Worm (Caenorhabditis elegans) whole organism, L1 larva: Measurements from ENCODE around the gene srg-38.

Experiments
- C16A3.4 ChIP-seq: fragments of 150-350 bp; optimal IDR thresholded peaks from 2 replicates; lab custom pipeline; 2014; ENCODE audit warnings: missing biosample characterization, missing genetic modification characterization
- Y116A8C.19 ChIP-seq: sonication (generic microtip); optimal IDR thresholded peaks from 2 replicates; lab custom pipeline; 2016; ENCODE audit warnings: missing compliant biosample characterization, missing genetic modification characterization, borderline replicate concordance
- aly-2 ChIP-seq: fragments of 150-350 bp; optimal IDR thresholded peaks from 2 replicates; lab custom pipeline; 2014; ENCODE audit warnings: missing biosample characterization, missing genetic modification characterization
- blmp-1 ChIP-seq: fragments of 150-350 bp; optimal IDR thresholded peaks from 2 replicates; lab custom pipeline; 2014; ENCODE audit warnings: missing biosample characterization, missing genetic modification characterization
- ceh-63 ChIP-seq: fragments of 200-800 bp; sonication (Bioruptor generic); optimal IDR thresholded peaks from 2 replicates; lab custom pipeline; 2018; ENCODE audit warnings: mild to moderate bottlenecking, missing genetic modification characterization, missing compliant biosample characterization
- ceh-88 ChIP-seq: fragments of 200-800 bp; sonication (Bioruptor generic); IDR thresholded peaks from 2 replicates; pipeline ENCODE4 v1.3.6; 2022; ENCODE audit warnings: missing genetic modification characterization, missing compliant biosample characterization
- ces-1 ChIP-seq: fragments of 150-350 bp; optimal IDR thresholded peaks from 2 replicates; lab custom pipeline; 2014; ENCODE audit warnings: missing biosample characterization, missing genetic modification reagents, missing genetic modification characterization
- dsc-1 ChIP-seq: sonication (generic microtip); optimal IDR thresholded peaks from 2 replicates; lab custom pipeline; 2016; ENCODE audit warnings: mild to moderate bottlenecking, missing genetic modification characterization, missing compliant biosample characterization
- efl-1 ChIP-seq, 4 experiments: fragments of 150-350 bp; optimal IDR thresholded peaks in 3 of 4; peaks in 1 of 4; 1 replicate in 1 of 4; 2 replicates in 3 of 4; lab custom pipeline; 2014; ENCODE audit warnings: missing biosample characterization in 2 of 4, missing genetic modification characterization in 2 of 4, missing genetic modification reagents in 2 of 4
- egl-13 ChIP-seq: sonication (generic microtip); optimal IDR thresholded peaks from 2 replicates; lab custom pipeline; 2016; ENCODE audit warnings: missing genotype, missing genetic modification reagents, missing genetic modification characterization, missing compliant biosample characterization
- elt-2 ChIP-seq: sonication (generic microtip); optimal IDR thresholded peaks from 2 replicates; lab custom pipeline; 2016; ENCODE audit warnings: missing genetic modification characterization, mild to moderate bottlenecking, inconsistent platforms, missing compliant biosample characterization, missing genetic modification reagents
- ets-5 ChIP-seq: fragments of 200-800 bp; sonication (Bioruptor generic); IDR thresholded peaks from 2 replicates; pipeline ENCODE4 v1.3.6; 2022; ENCODE audit warnings: missing genetic modification characterization, missing compliant biosample characterization
- fkh-10 ChIP-seq: sonication (generic microtip); optimal IDR thresholded peaks from 2 replicates; lab custom pipeline; 2017; ENCODE audit warnings: missing biosample characterization, missing genetic modification reagents, missing genetic modification characterization
- fkh-4 ChIP-seq: sonication (generic microtip); optimal IDR thresholded peaks from 2 replicates; lab custom pipeline; 2016; ENCODE audit warnings: missing compliant biosample characterization, missing genetic modification characterization, borderline replicate concordance
- fkh-8 ChIP-seq: sonication (generic microtip); optimal IDR thresholded peaks from 2 replicates; lab custom pipeline; 2016; ENCODE audit warnings: mild to moderate bottlenecking, missing genetic modification characterization, missing compliant biosample characterization
- grh-1 ChIP-seq: fragments of 200-800 bp; sonication (Bioruptor generic); IDR thresholded peaks from 2 replicates; pipeline ENCODE4 v1.3.6; 2022; ENCODE audit warnings: missing genetic modification reagents, missing genetic modification characterization, missing compliant biosample characterization
- isw-1 ChIP-seq: fragments of 200-800 bp; sonication (Bioruptor generic); IDR thresholded peaks from 2 replicates; pipeline ENCODE4 v1.3.6; 2022; ENCODE audit warnings: missing genetic modification characterization, missing compliant biosample characterization
- jun-1 ChIP-seq: fragments of 150-350 bp; optimal IDR thresholded peaks from 2 replicates; lab custom pipeline; 2014; ENCODE audit warnings: missing biosample characterization, missing genetic modification reagents, missing genetic modification characterization
- lin-13 ChIP-seq: fragments of 150-350 bp; optimal IDR thresholded peaks from 2 replicates; lab custom pipeline; 2014; ENCODE audit warnings: missing biosample characterization, missing genetic modification reagents, missing genetic modification characterization
- lin-14 ChIP-seq: fragments of 200-800 bp; sonication (Bioruptor generic); optimal IDR thresholded peaks from 2 replicates; lab custom pipeline; 2018; ENCODE audit warnings: mild to moderate bottlenecking, missing genetic modification characterization, moderate library complexity, missing compliant biosample characterization
- lin-35 ChIP-seq, 2 experiments: fragments of 150-350 bp; optimal IDR thresholded peaks; 2 replicates each; lab custom pipeline; 2014; ENCODE audit warnings: missing biosample characterization in 2 of 2, missing genetic modification characterization in 2 of 2, missing genetic modification reagents in 2 of 2
- mab-9 ChIP-seq: fragments of 200-800 bp; sonication (Bioruptor generic); IDR thresholded peaks from 2 replicates; pipeline ENCODE4 v1.3.6; 2022; ENCODE audit warnings: missing genetic modification reagents, missing genetic modification characterization, missing compliant biosample characterization
- mdl-1 ChIP-seq, 2 experiments: fragments of 150-350 bp; optimal IDR thresholded peaks; 2 replicates each; lab custom pipeline; 2014 to 2017; ENCODE audit warnings: missing biosample characterization in 2 of 2, missing genetic modification characterization in 2 of 2, inconsistent platforms in 1 of 2
- mep-1 ChIP-seq: fragments of 150-350 bp; optimal IDR thresholded peaks from 2 replicates; lab custom pipeline; 2014; ENCODE audit warnings: missing biosample characterization, missing genetic modification characterization
- nhr-11 ChIP-seq: fragments of 150-350 bp; optimal IDR thresholded peaks from 2 replicates; lab custom pipeline; 2014; ENCODE audit warnings: missing biosample characterization, missing genetic modification characterization
- nhr-20 ChIP-seq: sonication (generic microtip); optimal IDR thresholded peaks from 2 replicates; lab custom pipeline; 2016; ENCODE audit warnings: mild to moderate bottlenecking, missing genetic modification characterization, missing compliant biosample characterization
- nhr-237 ChIP-seq: fragments of 150-350 bp; optimal IDR thresholded peaks from 2 replicates; lab custom pipeline; 2014; ENCODE audit warnings: missing biosample characterization, missing genetic modification characterization
- nhr-71 ChIP-seq: sonication (generic microtip); optimal IDR thresholded peaks from 2 replicates; lab custom pipeline; 2016; ENCODE audit warnings: mild to moderate bottlenecking, missing genetic modification characterization, moderate library complexity, missing compliant biosample characterization
- nhr-76 ChIP-seq: sonication (generic microtip); optimal IDR thresholded peaks from 2 replicates; lab custom pipeline; 2017; ENCODE audit warnings: missing biosample characterization, missing genetic modification characterization
- nhr-77 ChIP-seq: fragments of 150-350 bp; optimal IDR thresholded peaks from 2 replicates; lab custom pipeline; 2014; ENCODE audit warnings: missing biosample characterization, missing genetic modification characterization
- nhr-84 ChIP-seq: sonication (generic microtip); optimal IDR thresholded peaks from 2 replicates; lab custom pipeline; 2017; ENCODE audit warnings: missing biosample characterization, missing genetic modification characterization
- nhr-85 ChIP-seq: sonication (generic microtip); peaks from one replicate; lab custom pipeline; 2016; ENCODE audit warnings: missing genetic modification characterization, inconsistent platforms, missing compliant biosample characterization
- snpc-4 ChIP-seq: fragments of 150-350 bp; optimal IDR thresholded peaks from 2 replicates; lab custom pipeline; 2014; ENCODE audit warnings: missing biosample characterization, missing genetic modification characterization
- snu-23 ChIP-seq: sonication (generic microtip); optimal IDR thresholded peaks from 2 replicates; lab custom pipeline; 2016; ENCODE audit warnings: missing genetic modification characterization, missing compliant biosample characterization
- sptf-1 ChIP-seq: fragments of 150-350 bp; optimal IDR thresholded peaks from 2 replicates; lab custom pipeline; 2014; ENCODE audit warnings: missing biosample characterization, missing genetic modification characterization
- swsn-7 ChIP-seq: sonication (generic microtip); optimal IDR thresholded peaks from 2 replicates; lab custom pipeline; 2016; ENCODE audit warnings: missing genetic modification characterization, missing compliant biosample characterization
- tbx-2 ChIP-seq: sonication (generic microtip); optimal IDR thresholded peaks from 2 replicates; lab custom pipeline; 2016; ENCODE audit warnings: missing genetic modification characterization, missing compliant biosample characterization
- unc-130 ChIP-seq: fragments of 150-350 bp; optimal IDR thresholded peaks from 2 replicates; lab custom pipeline; 2017; ENCODE audit warnings: missing biosample characterization, missing genetic modification characterization, inconsistent platforms
- unc-62 ChIP-seq: fragments of 150-350 bp; optimal IDR thresholded peaks from 2 replicates; lab custom pipeline; 2014; ENCODE audit warnings: missing biosample characterization, missing genetic modification reagents, missing genetic modification characterization
- unc-86 ChIP-seq: sonication (generic microtip); optimal IDR thresholded peaks from 2 replicates; lab custom pipeline; 2016; ENCODE audit warnings: missing genetic modification characterization, missing compliant biosample characterization
- unc-98 ChIP-seq: fragments of 200-800 bp; sonication (Bioruptor generic); IDR thresholded peaks from 2 replicates; pipeline ENCODE4 v1.3.6; 2022; ENCODE audit warnings: missing genetic modification characterization, missing compliant biosample characterization
- xbp-1 ChIP-seq: sonication (generic microtip); optimal IDR thresholded peaks from 2 replicates; lab custom pipeline; 2016; ENCODE audit warnings: missing genetic modification characterization, missing compliant biosample characterization
- zag-1 ChIP-seq: fragments of 150-350 bp; optimal IDR thresholded peaks from 2 replicates; lab custom pipeline; 2014; ENCODE audit warnings: missing biosample characterization, missing genetic modification characterization
- zip-4 ChIP-seq: fragments of 200-800 bp; sonication (Bioruptor generic); optimal IDR thresholded peaks from 2 replicates; lab custom pipeline; 2018; ENCODE audit warnings: mild to moderate bottlenecking, missing genetic modification characterization, moderate library complexity, missing compliant biosample characterization
- ztf-11 ChIP-seq, 2 experiments: sonication (generic microtip); optimal IDR thresholded peaks; 2 replicates each; lab custom pipeline; 2016 to 2017; ENCODE audit warnings: missing genetic modification characterization in 2 of 2, missing biosample characterization in 1 of 2, missing compliant biosample characterization in 1 of 2
- ztf-4 ChIP-seq: fragments of 150-350 bp; optimal IDR thresholded peaks from 2 replicates; lab custom pipeline; 2014; ENCODE audit warnings: missing biosample characterization, missing genetic modification characterization

Gene srg-38

DNA sequence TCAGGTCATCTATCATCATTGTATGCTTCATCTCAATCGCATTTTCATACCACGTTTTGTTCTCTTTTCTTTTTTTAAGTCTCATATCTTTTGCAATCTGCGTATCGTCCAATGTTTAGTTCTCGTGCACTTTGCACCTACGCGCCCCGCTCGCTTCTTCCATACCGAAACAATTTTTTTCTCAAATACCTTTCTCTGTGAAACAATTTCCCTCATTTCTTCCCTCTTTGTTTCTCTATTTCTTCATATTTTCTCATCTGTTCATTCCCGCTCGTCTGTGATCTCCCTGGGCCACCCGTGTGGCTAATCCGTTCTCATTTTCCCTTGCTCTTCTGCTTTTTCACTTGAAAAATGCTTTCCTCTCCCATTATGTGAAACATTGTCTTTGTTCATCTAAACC is 15.1 kb downstream of the srg-38 start (continued):
- TF ChIP-seq ztf-4 (tag; lab: Kevin White, UChicago), result no peak
- TF ChIP-seq fkh-8 (tag; lab: Kevin White, UChicago), result peak; percentile 6
- no peak for TF ChIP-seq nhr-76 (tag; lab: Kevin White, UChicago)
- peak; percentile 84 for TF ChIP-seq lin-14 (GFP tag; lab: Kevin White, UChicago)
- no peak for TF ChIP-seq egl-13 (tag; lab: Kevin White, UChicago)
- no peak for TF ChIP-seq aly-2 (tag; lab: Kevin White, UChicago)
- TF ChIP-seq nhr-85 (tag; lab: Kevin White, UChicago), result peak; percentile 3
- peak; percentile 44 for TF ChIP-seq nhr-20 (tag; lab: Kevin White, UChicago)
- TF ChIP-seq grh-1, result no peak
- no peak for TF ChIP-seq unc-62 (GFP tag; lab: Kevin White, UChicago)
- TF ChIP-seq blmp-1 (tag; lab: Kevin White, UChicago), result peak; percentile 22
- TF ChIP-seq unc-130 (tag; lab: Kevin White, UChicago), result no peak
- TF ChIP-seq ceh-63 (GFP tag; lab: Kevin White, UChicago), result no peak
- no peak for TF ChIP-seq elt-2 (tag; lab: Kevin White, UChicago)
- TF ChIP-seq snpc-4 (tag; lab: Kevin White, UChicago), result no peak
- no peak for TF ChIP-seq nhr-84
- no peak for TF ChIP-seq nhr-11 (tag; lab: Kevin White, UChicago)
- TF ChIP-seq C16A3.4, result no peak
- TF ChIP-seq swsn-7, result peak; percentile 16
- peak; percentile 13 for TF ChIP-seq snu-23
- TF ChIP-seq lin-35 (GFP tag; optimal IDR thresholded peaks at IDR 0.05; lab: Kevin White, UChicago), result peak in 1 of 2 experiments; percentile 6
- no peak for TF ChIP-seq ceh-88
- TF ChIP-seq, all 84 proteins: peak for 16

DNA sequence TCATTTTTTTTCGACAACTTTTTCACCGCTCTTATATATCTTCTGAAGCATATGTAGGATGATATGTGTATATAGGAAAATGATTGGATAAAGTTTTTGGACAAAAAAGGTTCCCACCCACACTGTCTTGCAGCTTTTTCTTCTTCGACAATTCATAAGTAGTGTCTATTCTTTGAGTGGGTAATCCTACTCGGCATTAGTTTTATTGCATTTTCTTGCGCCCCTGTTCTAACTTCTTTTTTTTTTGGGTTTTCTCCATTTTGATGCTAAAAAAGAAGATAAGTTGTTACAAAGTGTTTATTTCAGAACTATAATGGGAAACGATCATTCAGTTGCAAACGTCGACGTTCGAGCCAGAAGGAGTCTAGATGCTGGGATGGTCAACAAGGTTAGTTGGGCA is 21.2 kb downstream of the srg-38 start, which contains the start of gene glb-3:
TSS of gene glb-3 (plus strand) at position 301 of the 400 bp plus-strand sequence.
- TF ChIP-seq lin-13 (GFP tag; lab: Kevin White, UChicago) (no peak), unc-98 (no peak), Y116A8C.19 (tag; lab: Kevin White, UChicago) (no peak), xbp-1 (no peak), isw-1 (GFP tag; lab: Robert Waterston, UW) (no peak), mep-1 (tag; lab: Kevin White, UChicago) (no peak), zag-1 (tag; lab: Kevin White, UChicago) (no peak), efl-1 (optimal IDR thresholded peaks at IDR 0.05; lab: Kevin White, UChicago) (no peak), efl-1 (GFP tag; optimal IDR thresholded peaks at IDR 0.05 in 1 of 2; lab: Kevin White, UChicago) (no peak), zip-4 (GFP tag; lab: Kevin White, UChicago) (no peak), ztf-11 (tag; optimal IDR thresholded peaks at IDR 0.05; lab: Kevin White, UChicago) (no peak), nhr-77 (tag; lab: Kevin White, UChicago) (no peak), nhr-237 (tag; lab: Kevin White, UChicago) (no peak), sptf-1 (tag; lab: Kevin White, UChicago) (no peak), ces-1 (GFP tag; lab: Kevin White, UChicago) (no peak), lin-14 (GFP tag; lab: Kevin White, UChicago) (no peak), fkh-10 (no peak), mdl-1 (tag; optimal IDR thresholded peaks at IDR 0.05; lab: Kevin White, UChicago) (no peak)

DNA sequence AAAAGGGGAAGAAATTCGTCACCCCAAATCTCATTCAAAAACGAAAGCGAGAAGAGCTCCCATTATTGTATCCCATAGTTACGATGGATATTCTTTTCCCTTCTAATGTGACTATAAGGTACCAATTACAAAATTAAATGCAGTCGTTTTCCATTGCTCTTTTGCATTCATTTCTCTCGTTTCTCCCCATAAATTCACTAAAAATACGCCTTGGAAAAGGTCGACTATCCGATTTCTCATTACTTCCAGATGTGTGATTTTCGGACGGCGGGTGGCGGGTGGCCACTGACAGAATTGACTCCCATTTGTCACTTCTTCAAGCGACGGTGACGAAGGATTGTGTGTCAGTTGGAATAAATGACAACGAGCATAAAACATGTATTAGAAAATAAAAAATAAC is 21.9 kb downstream of the srg-38 start:
- TF ChIP-seq jun-1 (tag; lab: Kevin White, UChicago) (no peak), lin-35 (GFP tag; optimal IDR thresholded peaks at IDR 0.05; lab: Kevin White, UChicago) (no peak), nhr-11 (tag; lab: Kevin White, UChicago) (no peak), nhr-85 (tag; lab: Kevin White, UChicago) (no peak), fkh-4 (tag; lab: Kevin White, UChicago) (peak; percentile 78), nhr-77 (tag; lab: Kevin White, UChicago) (no peak), mab-9 (GFP tag; lab: Robert Waterston, UW) (no peak), ceh-63 (GFP tag; lab: Kevin White, UChicago) (no peak), ets-5 (GFP tag; lab: Robert Waterston, UW) (no peak), unc-130 (tag; lab: Kevin White, UChicago) (no peak), unc-86 (tag; lab: Kevin White, UChicago) (no peak), Y116A8C.19 (tag; lab: Kevin White, UChicago) (no peak), tbx-2 (tag; lab: Kevin White, UChicago) (no peak), dsc-1 (tag; lab: Kevin White, UChicago) (peak; percentile 96), ztf-11 (tag; optimal IDR thresholded peaks at IDR 0.05; lab: Kevin White, UChicago) (no peak), nhr-71 (tag; lab: Kevin White, UChicago) (no peak)
